Worm (Caenorhabditis elegans): ENCODE data around the gene C49F5.3.

DNA sequence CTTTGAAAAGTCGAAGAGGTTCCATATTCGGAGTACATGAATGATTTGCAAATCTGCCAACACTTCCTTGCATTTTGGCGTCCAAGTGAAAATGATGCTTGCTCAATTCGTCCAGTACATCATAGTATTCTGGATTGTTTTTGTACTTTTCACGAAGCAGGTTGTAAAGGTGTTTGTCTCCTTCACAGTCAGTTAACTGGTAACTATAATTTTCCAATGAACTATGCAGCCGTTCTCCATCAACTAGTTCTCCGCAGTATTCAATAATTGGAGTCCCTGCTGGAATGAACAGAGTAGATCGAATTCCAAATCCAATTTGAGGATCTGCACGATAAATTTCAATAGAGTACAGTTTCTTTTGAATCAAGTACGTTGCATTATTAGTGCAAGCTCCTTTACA lies 12.1 kb downstream of the C49F5.3 start:
- TF ChIP-seq lsy-2 (tag; optimal IDR thresholded peaks at IDR 0.05) = no peak
- TF ChIP-seq cnd-1 (tag; optimal IDR thresholded peaks at IDR 0.05) = no peak
- TF ChIP-seq nhr-28 (tag; optimal IDR thresholded peaks at IDR 0.05) = no peak
- no peak for TF ChIP-seq snpc-4 (tag; optimal IDR thresholded peaks at IDR 0.05)
- TF ChIP-seq ztf-11 (tag; optimal IDR thresholded peaks at IDR 0.05) = no peak
- TF ChIP-seq drap-1 (GFP tag; optimal IDR thresholded peaks at IDR 0.05) = no peak
- no peak for TF ChIP-seq elt-3 (tag; optimal IDR thresholded peaks at IDR 0.05)
- no peak for TF ChIP-seq bed-3 (GFP tag; optimal IDR thresholded peaks at IDR 0.05)

Measured in whole organism, mixed stage, embryonic.